Fruit fly (Drosophila melanogaster) whole organism, prepupa: ENCODE results near the gene Ythdc1.

Source experiments
- Blimp-1 ChIP-seq: fragments of 200-800 bp; sonication (Bioruptor generic); optimal IDR thresholded peaks from 3 replicates; lab custom pipeline; 2017; ENCODE audit warnings: missing biosample characterization, missing genetic modification characterization, mild to moderate bottlenecking, moderate library complexity, missing genetic modification reagents
- CG10631 ChIP-seq: fragments of 200-800 bp; sonication (Bioruptor generic); optimal IDR thresholded peaks from 2 replicates; lab custom pipeline; 2016; ENCODE audit warnings: missing biosample characterization, missing genetic modification characterization
- CG10669 ChIP-seq: fragments of 200-800 bp; sonication (Bioruptor generic); optimal IDR thresholded peaks from 3 replicates; lab custom pipeline; 2018; ENCODE audit warnings: missing biosample characterization, mild to moderate bottlenecking, missing genetic modification characterization, moderate library complexity
- CG11294 ChIP-seq: fragments of 200-800 bp; sonication (Bioruptor generic); IDR thresholded peaks from 2 replicates; pipeline ENCODE4 v1.3.6; 2022; ENCODE audit warnings: missing biosample characterization, missing genetic modification characterization
- CG11762 ChIP-seq: fragments of 200-800 bp; sonication (Bioruptor generic); optimal IDR thresholded peaks from 3 replicates; lab custom pipeline; 2016; ENCODE audit warnings: missing biosample characterization, missing genetic modification characterization; ENCODE audit not compliant: insufficient read depth
- CG11902 ChIP-seq: fragments of 200-800 bp; sonication (Bioruptor generic); optimal IDR thresholded peaks from 3 replicates; lab custom pipeline; 2016; ENCODE audit warnings: missing biosample characterization, missing genetic modification characterization
- CG16779 ChIP-seq: fragments of 200-800 bp; sonication (Bioruptor generic); optimal IDR thresholded peaks from 3 replicates; lab custom pipeline; 2017; ENCODE audit warnings: missing biosample characterization, mild to moderate bottlenecking, missing genetic modification characterization
- CG31627 ChIP-seq: fragments of 200-800 bp; sonication (Bioruptor generic); optimal IDR thresholded peaks from 3 replicates; lab custom pipeline; 2016; ENCODE audit warnings: missing biosample characterization, missing genetic modification characterization
- CG34406 ChIP-seq: fragments of 200-800 bp; sonication (Bioruptor generic); optimal IDR thresholded peaks from 3 replicates; lab custom pipeline; 2016; ENCODE audit warnings: missing biosample characterization, missing genetic modification characterization
- CG3919 ChIP-seq: fragments of 200-800 bp; sonication (Bioruptor generic); optimal IDR thresholded peaks from 3 replicates; lab custom pipeline; 2016; ENCODE audit warnings: missing biosample characterization, missing genetic modification characterization
- CG4318 ChIP-seq: fragments of 200-800 bp; sonication (Bioruptor generic); optimal IDR thresholded peaks from 3 replicates; lab custom pipeline; 2017; ENCODE audit warnings: missing biosample characterization, mild to moderate bottlenecking, missing genetic modification characterization
- CG6163 ChIP-seq: fragments of 200-800 bp; sonication (Bioruptor generic); IDR thresholded peaks from 3 replicates; pipeline ENCODE4 v1.3.6; 2022; ENCODE audit warnings: missing biosample characterization, missing genetic modification characterization
- CG6276 ChIP-seq: fragments of 200-800 bp; sonication (Bioruptor generic); optimal IDR thresholded peaks from 2 replicates; lab custom pipeline; 2017; ENCODE audit warnings: missing biosample characterization, mild to moderate bottlenecking, missing genetic modification characterization
- CG6854 ChIP-seq: fragments of 200-800 bp; sonication (Bioruptor generic); optimal IDR thresholded peaks from 2 replicates; lab custom pipeline; 2017; ENCODE audit warnings: missing biosample characterization, mild to moderate bottlenecking, missing genetic modification characterization
- CG7368 ChIP-seq: fragments of 200-800 bp; sonication (Bioruptor generic); optimal IDR thresholded peaks from 3 replicates; lab custom pipeline; 2016; ENCODE audit warnings: missing biosample characterization, missing genetic modification characterization
- CG8319 ChIP-seq: fragments of 200-800 bp; sonication (Bioruptor generic); optimal IDR thresholded peaks from 3 replicates; lab custom pipeline; 2016; ENCODE audit warnings: missing biosample characterization, missing genetic modification characterization
- CG8632 ChIP-seq: fragments of 200-800 bp; sonication (Bioruptor generic); optimal IDR thresholded peaks from 3 replicates; lab custom pipeline; 2016; ENCODE audit warnings: missing biosample characterization, missing genetic modification characterization
- CG9139 ChIP-seq: fragments of 200-800 bp; sonication (Bioruptor generic); optimal IDR thresholded peaks from 3 replicates; lab custom pipeline; 2017; ENCODE audit warnings: missing biosample characterization, mild to moderate bottlenecking, missing genetic modification characterization
- Eip75B ChIP-seq: fragments of 200-800 bp; sonication (Bioruptor generic); optimal IDR thresholded peaks from 3 replicates; lab custom pipeline; 2016; ENCODE audit warnings: missing biosample characterization, missing genetic modification characterization
- Eip78C ChIP-seq: fragments of 200-800 bp; sonication (Bioruptor generic); peaks from one replicate; lab custom pipeline; 2016; ENCODE audit warnings: missing biosample characterization, missing genetic modification characterization
- Ets21C ChIP-seq: fragments of 200-800 bp; sonication (Bioruptor generic); optimal IDR thresholded peaks from 3 replicates; lab custom pipeline; 2016; ENCODE audit warnings: missing biosample characterization, missing genetic modification characterization
- Ets96B ChIP-seq: fragments of 200-800 bp; optimal IDR thresholded peaks from 2 replicates; lab custom pipeline; 2019; ENCODE audit warnings: missing biosample characterization, mild to moderate bottlenecking, missing genetic modification characterization, moderate library complexity
- Gug ChIP-seq: fragments of 200-800 bp; sonication (Bioruptor generic); IDR thresholded peaks from 2 replicates; pipeline ENCODE4 v1.3.6; 2022; ENCODE audit warnings: missing biosample characterization, missing genetic modification characterization
- Hr38 ChIP-seq: sonication (Bioruptor generic); optimal IDR thresholded peaks from 2 replicates; lab custom pipeline; 2016; ENCODE audit warnings: missing biosample characterization, missing genetic modification characterization
- Hr39 ChIP-seq: fragments of 200-800 bp; sonication (Bioruptor generic); optimal IDR thresholded peaks from 2 replicates; lab custom pipeline; 2016; ENCODE audit warnings: missing biosample characterization, missing genetic modification characterization
- Hr4 ChIP-seq: fragments of 200-800 bp; sonication (Bioruptor generic); optimal IDR thresholded peaks from 3 replicates; lab custom pipeline; 2016; ENCODE audit warnings: missing biosample characterization, missing genetic modification characterization
- Lpt ChIP-seq: fragments of 200-800 bp; sonication (Bioruptor generic); optimal IDR thresholded peaks from 3 replicates; lab custom pipeline; 2016; ENCODE audit warnings: missing biosample characterization, missing genetic modification characterization
- Met ChIP-seq: fragments of 200-800 bp; sonication (Bioruptor generic); optimal IDR thresholded peaks from 3 replicates; lab custom pipeline; 2016; ENCODE audit warnings: missing biosample characterization, missing genetic modification characterization
- OdsH ChIP-seq: fragments of 200-800 bp; sonication (Bioruptor generic); optimal IDR thresholded peaks from 3 replicates; lab custom pipeline; 2016; ENCODE audit warnings: missing biosample characterization, missing genetic modification characterization
- Smox ChIP-seq: fragments of 200-800 bp; sonication (Bioruptor generic); optimal IDR thresholded peaks from 3 replicates; lab custom pipeline; 2016; ENCODE audit warnings: missing biosample characterization, missing genetic modification characterization
- Sox102F ChIP-seq: fragments of 200-800 bp; sonication (Bioruptor generic); optimal IDR thresholded peaks from 2 replicates; lab custom pipeline; 2016; ENCODE audit warnings: missing biosample characterization, mild to moderate bottlenecking, missing genetic modification characterization
- Sox14 ChIP-seq: fragments of 200-800 bp; sonication (Bioruptor generic); optimal IDR thresholded peaks from 3 replicates; lab custom pipeline; 2016; ENCODE audit warnings: missing biosample characterization, missing genetic modification characterization
- Sox15 ChIP-seq: fragments of 200-800 bp; sonication (Bioruptor generic); optimal IDR thresholded peaks from 3 replicates; lab custom pipeline; 2016; ENCODE audit warnings: missing biosample characterization, missing genetic modification characterization
- acj6 ChIP-seq: fragments of 200-800 bp; sonication (Bioruptor generic); optimal IDR thresholded peaks from 3 replicates; lab custom pipeline; 2016; ENCODE audit warnings: missing biosample characterization, missing genetic modification characterization
- cyc ChIP-seq: fragments of 200-800 bp; sonication (Bioruptor generic); optimal IDR thresholded peaks from 3 replicates; lab custom pipeline; 2016; ENCODE audit warnings: missing biosample characterization, missing genetic modification characterization
- eg ChIP-seq: fragments of 200-800 bp; sonication (Bioruptor generic); IDR thresholded peaks from 3 replicates; pipeline ENCODE4 v1.3.6; 2022; ENCODE audit warnings: missing biosample characterization, missing genetic modification characterization
- esn ChIP-seq: fragments of 200-800 bp; sonication (Bioruptor generic); optimal IDR thresholded peaks from 2 replicates; lab custom pipeline; 2016; ENCODE audit warnings: missing biosample characterization, mild to moderate bottlenecking, missing genetic modification characterization, moderate library complexity
- fd59A ChIP-seq: fragments of 200-800 bp; sonication (Bioruptor generic); optimal IDR thresholded peaks from 2 replicates; lab custom pipeline; 2017; ENCODE audit warnings: missing biosample characterization, mild to moderate bottlenecking, missing genetic modification characterization, missing genetic modification reagents
- lz ChIP-seq: fragments of 200-800 bp; sonication (Bioruptor generic); optimal IDR thresholded peaks from 3 replicates; lab custom pipeline; 2016; ENCODE audit warnings: missing biosample characterization, missing genetic modification characterization
- net ChIP-seq: fragments of 200-800 bp; sonication (Bioruptor generic); optimal IDR thresholded peaks from 3 replicates; lab custom pipeline; 2016; ENCODE audit warnings: missing biosample characterization, missing genetic modification characterization
- pdm3 ChIP-seq: fragments of 200-800 bp; sonication (Bioruptor generic); optimal IDR thresholded peaks from 3 replicates; lab custom pipeline; 2016; ENCODE audit warnings: missing biosample characterization, missing genetic modification characterization
- salr ChIP-seq, 2 experiments: fragments of 200-800 bp; sonication (Bioruptor generic); optimal IDR thresholded peaks; 3 replicates each; lab custom pipeline; 2016 to 2018; ENCODE audit warnings: missing biosample characterization in 2 of 2, missing genetic modification characterization in 2 of 2, mild to moderate bottlenecking in 1 of 2
- spab ChIP-seq: fragments of 200-800 bp; sonication (Bioruptor generic); optimal IDR thresholded peaks from 2 replicates; lab custom pipeline; 2017; ENCODE audit warnings: missing biosample characterization, mild to moderate bottlenecking, missing genetic modification characterization, missing genetic modification reagents
- ss ChIP-seq, 2 experiments: fragments of 200-800 bp; sonication (Bioruptor generic); optimal IDR thresholded peaks; 2 replicates in 1 of 2; 3 replicates in 1 of 2; lab custom pipeline; 2017 to 2018; ENCODE audit warnings: mild to moderate bottlenecking in 2 of 2, missing biosample characterization in 2 of 2, missing genetic modification characterization in 2 of 2, moderate library complexity in 1 of 2
- svp ChIP-seq: fragments of 200-800 bp; sonication (Bioruptor generic); peaks from one replicate; lab custom pipeline; 2016; ENCODE audit warnings: missing biosample characterization, missing genetic modification characterization
- topi ChIP-seq: fragments of 200-800 bp; sonication (Bioruptor generic); optimal IDR thresholded peaks from 3 replicates; lab custom pipeline; 2016; ENCODE audit warnings: missing biosample characterization, missing genetic modification characterization
- vri ChIP-seq: fragments of 200-800 bp; sonication (Bioruptor generic); optimal IDR thresholded peaks from 3 replicates; lab custom pipeline; 2016; ENCODE audit warnings: missing biosample characterization, mild to moderate bottlenecking, missing genetic modification characterization

The Ythdc1 gene

DNA sequence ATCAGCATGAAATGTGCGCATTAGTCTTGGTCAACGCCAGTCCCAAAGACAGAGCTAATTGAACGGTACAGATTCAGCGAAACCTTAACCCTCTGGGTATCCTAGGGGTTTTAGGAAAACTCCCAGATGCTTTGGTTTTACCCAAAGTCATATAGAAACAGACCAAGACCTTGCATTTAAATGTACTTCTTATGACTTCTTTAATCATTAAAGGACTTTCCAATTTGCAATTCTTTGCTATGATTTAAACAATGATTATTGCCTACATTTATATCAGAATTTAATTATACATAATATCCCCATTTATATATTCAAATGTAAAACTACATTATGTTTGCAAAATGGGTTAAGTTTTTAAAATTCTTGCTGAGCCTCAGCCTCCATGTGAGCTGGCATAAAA is 49.0 kb upstream of the Ythdc1 start (continued):
- TF ChIP-seq CG11762: no peak
- peak; percentile 51 for TF ChIP-seq CG31627
- no peak for TF ChIP-seq fd59A (GFP tag; lab: Kevin White, UChicago)
- no peak for TF ChIP-seq CG6276 (GFP tag; lab: Kevin White, UChicago)
- TF ChIP-seq esn (GFP tag; lab: Kevin White, UChicago): peak; percentile 74
- TF ChIP-seq Ets96B (tag; lab: Kevin White, UChicago): no peak
- peak; percentile 12 for TF ChIP-seq CG34406
- peak; percentile 58 for TF ChIP-seq Eip78C (GFP tag; lab: Kevin White, UChicago)
- TF ChIP-seq CG8319: no peak
- TF ChIP-seq CG4318 (GFP tag; lab: Kevin White, UChicago): no peak
- TF ChIP-seq vri (GFP tag; lab: Kevin White, UChicago): peak; percentile 40
- TF ChIP-seq CG10669 (GFP tag; lab: Kevin White, UChicago): no peak
- TF ChIP-seq Hr4 (GFP tag; lab: Kevin White, UChicago): no peak
- TF ChIP-seq CG9139: no peak

DNA sequence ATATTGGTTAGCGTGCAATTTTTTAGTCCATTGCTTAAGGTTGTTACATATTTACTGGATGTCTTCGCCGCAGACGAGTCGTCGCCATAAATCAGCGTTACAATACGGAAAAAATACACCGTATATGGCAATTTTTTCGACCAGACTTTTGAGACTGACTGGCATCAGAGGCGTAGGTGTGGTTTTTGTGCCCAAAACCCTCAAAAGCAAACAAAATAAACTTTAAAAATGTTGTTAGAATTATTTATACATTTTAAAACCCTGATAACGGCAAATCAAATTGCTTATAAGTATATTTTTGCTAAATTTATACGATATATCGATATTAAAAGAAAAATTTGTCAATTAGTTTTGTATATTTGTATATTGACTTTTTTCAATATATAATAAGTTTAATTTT is 46.7 kb upstream of the Ythdc1 start:
- TF ChIP-seq ss (GFP tag; optimal IDR thresholded peaks at IDR 0.05; lab: Kevin White, UChicago): no peak
- peak; percentile 50 for TF ChIP-seq svp (GFP tag; lab: Kevin White, UChicago)

DNA sequence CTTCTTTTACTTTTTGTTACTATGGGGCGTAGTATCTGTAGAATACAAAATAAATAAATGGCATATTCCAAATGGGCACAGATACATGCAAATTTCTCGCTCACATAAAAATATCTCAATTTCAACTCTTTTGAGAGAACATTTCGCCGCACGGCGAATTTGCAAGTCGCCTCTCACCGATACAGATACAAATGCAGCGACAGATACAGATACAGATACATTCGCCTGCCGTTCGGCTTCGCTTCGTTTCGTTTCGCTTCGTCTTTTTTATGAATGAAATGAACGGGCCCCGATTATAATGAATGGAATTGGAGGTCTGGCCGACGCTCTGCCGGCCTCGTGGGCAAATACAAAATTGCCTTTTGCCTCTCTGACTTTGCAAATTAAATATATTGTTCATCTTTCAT is 46.3 kb upstream of the Ythdc1 start:
- TF ChIP-seq fd59A (GFP tag; lab: Kevin White, UChicago) (no peak), Hr38 (GFP tag; lab: Kevin White, UChicago) (no peak), CG34406 (no peak), vri (GFP tag; lab: Kevin White, UChicago) (peak; percentile 49), CG4318 (GFP tag; lab: Kevin White, UChicago) (no peak), CG6163 (GFP tag; lab: Robert Waterston, UW) (no peak), CG10631 (GFP tag; lab: Kevin White, UChicago) (no peak), CG6276 (GFP tag; lab: Kevin White, UChicago) (no peak), Blimp-1 (GFP tag; lab: Kevin White, UChicago) (no peak), Met (no peak), CG11902 (GFP tag; lab: Kevin White, UChicago) (no peak), Gug (no peak), Eip78C (GFP tag; lab: Kevin White, UChicago) (peak; percentile 58), pdm3 (GFP tag; lab: Kevin White, UChicago) (no peak), CG7368 (no peak), lz (GFP tag; lab: Kevin White, UChicago) (no peak), CG11762 (no peak), spab (GFP tag; lab: Kevin White, UChicago) (no peak), CG31627 (no peak), eg (GFP tag; lab: Robert Waterston, UW) (no peak), CG16779 (tag; lab: Kevin White, UChicago) (peak; percentile 69), CG6854 (GFP tag; lab: Kevin White, UChicago) (peak; percentile 5), CG8632 (no peak), Lpt (GFP tag; lab: Kevin White, UChicago) (no peak), Sox15 (GFP tag; lab: Kevin White, UChicago) (no peak), Sox102F (GFP tag; lab: Kevin White, UChicago) (no peak), Eip75B (GFP tag; lab: Kevin White, UChicago) (no peak), CG3919 (GFP tag; lab: Kevin White, UChicago) (no peak), Ets21C (no peak), ss (GFP tag; optimal IDR thresholded peaks at IDR 0.05; lab: Kevin White, UChicago) (peak; percentile 10 to 22), Hr39 (GFP tag; lab: Kevin White, UChicago) (no peak), Smox (GFP tag; lab: Kevin White, UChicago) (no peak), Hr4 (GFP tag; lab: Kevin White, UChicago) (no peak), net (GFP tag; lab: Kevin White, UChicago) (no peak), CG10669 (GFP tag; lab: Kevin White, UChicago) (no peak), CG9139 (peak; percentile 18), svp (GFP tag; lab: Kevin White, UChicago) (peak; percentile 20), salr (GFP tag; optimal IDR thresholded peaks at IDR 0.05; lab: Kevin White, UChicago) (no peak), cyc (GFP tag; lab: Kevin White, UChicago) (no peak), OdsH (no peak), topi (GFP tag; lab: Kevin White, UChicago) (no peak), Sox14 (GFP tag; lab: Kevin White, UChicago) (no peak), esn (GFP tag; lab: Kevin White, UChicago) (no peak), CG11294 (GFP tag; lab: Robert Waterston, UW) (no peak), acj6 (GFP tag; lab: Kevin White, UChicago) (no peak)
